Fruit fly (Drosophila melanogaster): ENCODE results near the gene RpS5a.

- no peak for TF ChIP-seq fd85E (GFP tag; optimal IDR thresholded peaks at IDR 0.05)
- TF ChIP-seq CG6854 (GFP tag; optimal IDR thresholded peaks at IDR 0.05) = no peak
- no peak for TF ChIP-seq CG8119 (GFP tag; IDR thresholded peaks at IDR 0.05)
- TF ChIP-seq Smox (GFP tag; optimal IDR thresholded peaks at IDR 0.05) = no peak
Observed at dm6 chrX:17105707-17106106, 42.4 kb downstream of the RpS5a start, which contains the start of gene Arpc3B.

Measured in whole organism, prepupa.